Worm (Caenorhabditis elegans): Measurements from ENCODE around the gene srh-109.

DNA sequence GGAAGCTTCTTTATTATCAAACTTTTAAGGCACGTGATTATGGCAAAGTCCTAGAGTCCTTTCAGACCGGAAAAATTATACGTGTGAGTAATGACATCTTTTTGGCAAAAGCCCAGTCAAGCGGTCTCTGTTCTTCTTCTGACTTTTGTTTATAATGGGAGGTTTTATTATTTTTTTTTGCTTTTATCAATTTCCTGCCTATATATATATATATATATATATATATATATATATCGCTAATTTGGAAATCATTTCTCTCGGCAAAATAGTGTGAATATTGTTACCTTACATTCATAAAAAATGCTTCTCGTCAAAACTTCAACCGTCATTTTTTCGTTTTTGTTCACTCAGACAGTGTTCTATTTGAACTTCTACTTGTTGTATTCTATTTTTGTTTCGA, 2.6 kb downstream of the srh-109 start, which contains the start of gene srbc-62:
- TF ChIP-seq ztf-28 (GFP tag; IDR thresholded peaks at IDR 0.05) (no peak), K12H6.12 (tag; optimal IDR thresholded peaks at IDR 0.05) (no peak), mxl-1 (tag; optimal IDR thresholded peaks at IDR 0.05) (no peak), hsf-1 (GFP tag; IDR thresholded peaks at IDR 0.05) (no peak), mcd-1 (GFP tag; IDR thresholded peaks at IDR 0.05) (no peak), lsy-27 (tag; optimal IDR thresholded peaks at IDR 0.05; ENCODE audit: borderline replicate concordance, insufficient read depth) (no peak), C17E4.6 (GFP tag; IDR thresholded peaks at IDR 0.05) (no peak), ama-1 (optimal IDR thresholded peaks at IDR 0.05) (no peak), ama-1 (GFP tag; optimal IDR thresholded peaks at IDR 0.05) (no peak), lsl-1 (GFP tag; optimal IDR thresholded peaks at IDR 0.05) (no peak)
